Worm (Caenorhabditis elegans) whole organism, late embryonic: Measurements from ENCODE around the gene K02D10.4.

Experiments
- ceh-9 ChIP-seq: sonication (generic microtip); optimal IDR thresholded peaks from 2 replicates; lab custom pipeline; 2016; ENCODE audit warnings: mild to moderate bottlenecking, missing genetic modification characterization, inconsistent platforms, missing compliant biosample characterization
- dve-1 ChIP-seq: sonication (generic microtip); optimal IDR thresholded peaks from 2 replicates; lab custom pipeline; 2017; ENCODE audit warnings: antibody characterized with exemption, mild to moderate bottlenecking, missing genetic modification characterization, missing compliant biosample characterization
- hlh-8 ChIP-seq: sonication (generic microtip); optimal IDR thresholded peaks from 2 replicates; lab custom pipeline; 2016; ENCODE audit warnings: missing genotype, missing genetic modification characterization, missing compliant biosample characterization
- lim-6 ChIP-seq: sonication (generic microtip); optimal IDR thresholded peaks from 2 replicates; lab custom pipeline; 2016; ENCODE audit warnings: missing genetic modification characterization, missing compliant biosample characterization
- pha-4 ChIP-seq: fragments of 150-350 bp; optimal IDR thresholded peaks from 2 replicates; lab custom pipeline; 2018; ENCODE audit warnings: missing biosample characterization, missing genetic modification reagents, missing genetic modification characterization
- syd-9 ChIP-seq: sonication (generic microtip); optimal IDR thresholded peaks from 2 replicates; lab custom pipeline; 2016; ENCODE audit warnings: mild to moderate bottlenecking, missing genetic modification characterization, moderate library complexity, missing compliant biosample characterization

DNA sequence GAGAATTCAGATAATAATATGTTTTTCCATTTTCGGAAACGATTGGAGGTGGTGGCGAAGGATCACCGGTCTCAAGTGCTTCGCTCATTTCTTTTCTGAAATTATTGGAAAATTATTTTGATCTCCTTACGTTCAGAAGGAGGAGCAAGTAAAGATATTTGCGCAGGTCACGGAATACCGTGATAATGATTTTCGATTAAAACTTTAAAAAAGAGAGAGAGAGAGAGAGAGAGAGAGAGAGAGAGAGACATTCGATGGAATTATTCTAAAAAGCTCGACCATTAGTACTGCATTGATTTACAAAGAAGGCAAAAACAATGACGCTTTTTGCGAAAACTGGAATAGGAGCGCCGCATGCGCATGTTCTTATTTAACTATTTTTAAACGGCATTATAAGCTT is 12.4 kb upstream of the K02D10.4 start, which contains the start of gene ztf-1:
- TF ChIP-seq lim-6 (no peak), dve-1 (no peak), ceh-9 (tag; lab: Kevin White, UChicago) (no peak), pha-4 (tag; lab: Kevin White, UChicago) (no peak), syd-9 (no peak), hlh-8 (tag; lab: Kevin White, UChicago) (no peak)
